Worm (Caenorhabditis elegans): Measurements from ENCODE around the gene F26H11.4.

Gene F26H11.4

DNA sequence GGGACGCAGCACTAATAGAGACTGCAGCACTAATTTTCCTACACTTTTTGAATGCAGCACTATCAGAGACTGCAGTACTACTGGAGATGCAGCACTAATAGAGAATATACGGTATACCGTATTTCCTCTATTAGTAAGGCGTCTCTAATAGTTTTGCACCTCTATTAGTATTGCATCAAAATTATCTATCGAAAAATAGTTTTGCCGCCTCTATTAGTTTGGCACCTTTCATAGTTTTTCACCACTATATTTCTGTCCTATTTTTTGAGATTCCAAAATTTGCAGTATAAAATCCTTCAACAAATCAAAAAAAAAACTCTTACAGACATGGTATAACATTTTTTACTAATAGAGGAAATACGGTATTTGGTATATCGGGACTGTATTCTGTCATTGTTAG is 14.6 kb upstream of the F26H11.4 start:
- TF ChIP-seq nhr-42 (GFP tag; IDR thresholded peaks at IDR 0.05) (no peak), aha-1 (tag) (peak; percentile 94), Y105C5A.15 (GFP tag; IDR thresholded peaks at IDR 0.05) (no peak), jun-1 (tag; optimal IDR thresholded peaks at IDR 0.05) (no peak)

DNA sequence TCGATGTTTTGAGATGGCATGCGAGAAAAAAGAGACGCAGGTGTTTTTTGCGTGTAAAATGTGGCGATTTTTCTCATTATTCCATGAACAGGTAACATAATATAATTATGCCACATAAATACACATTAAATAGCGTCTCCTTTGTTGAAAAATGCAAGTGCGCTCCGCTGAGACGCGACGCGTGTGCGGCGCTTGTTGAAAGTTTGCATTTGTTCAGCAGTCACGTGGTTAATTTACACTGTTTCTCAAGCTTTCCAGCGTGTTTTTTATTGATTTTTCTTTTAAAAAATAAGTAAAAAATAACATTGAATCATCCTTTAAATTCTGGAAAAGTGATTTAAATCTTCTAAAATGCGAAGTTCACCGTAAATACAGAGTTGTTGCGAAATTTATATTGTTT is 8.8 kb upstream of the F26H11.4 start:
- no peak for TF ChIP-seq zip-11 (GFP tag; IDR thresholded peaks at IDR 0.05)
- no peak for TF ChIP-seq lin-1 (GFP tag; IDR thresholded peaks at IDR 0.05)
- peak; percentile 55 for TF ChIP-seq ces-1 (GFP tag; optimal IDR thresholded peaks at IDR 0.05)
- peak; percentile 47 to 94 for TF ChIP-seq lsy-2 (tag; optimal IDR thresholded peaks at IDR 0.05)
- peak; percentile 8 for TF ChIP-seq R02D3.7 (tag; optimal IDR thresholded peaks at IDR 0.05)
- TF ChIP-seq saeg-2 (GFP tag; IDR thresholded peaks at IDR 0.05): no peak
- TF ChIP-seq dmd-6 (GFP tag; IDR thresholded peaks at IDR 0.05): peak; percentile 63
- TF ChIP-seq dpl-1 (GFP tag; optimal IDR thresholded peaks at IDR 0.05): peak; percentile 83
- TF ChIP-seq mxl-2 (GFP tag; conservative IDR thresholded peaks at IDR 0.05): no peak
- TF ChIP-seq pqm-1 (tag; optimal IDR thresholded peaks at IDR 0.05): no peak
- no peak for TF ChIP-seq aly-2 (tag; optimal IDR thresholded peaks at IDR 0.05)
- TF ChIP-seq ztf-7 (tag; optimal IDR thresholded peaks at IDR 0.05): no peak
- TF ChIP-seq pha-4 (GFP tag; IDR thresholded peaks at IDR 0.05): peak; percentile 47; the same call in 1 of the 2 replicates
- TF ChIP-seq pha-4 (tag; optimal IDR thresholded peaks at IDR 0.05): no peak
- no peak for TF ChIP-seq daf-19 (GFP tag; conservative IDR thresholded peaks at IDR 0.05)
- peak; percentile 91 for TF ChIP-seq mep-1 (tag; optimal IDR thresholded peaks at IDR 0.05)
- no peak for TF ChIP-seq Y75B8A.6 (GFP tag; IDR thresholded peaks at IDR 0.05)
- no peak for TF ChIP-seq gei-8 (GFP tag; optimal IDR thresholded peaks at IDR 0.05)
- TF ChIP-seq rbr-2 (tag; optimal IDR thresholded peaks at IDR 0.05): peak; percentile 77
- peak; percentile 86 for TF ChIP-seq nhr-28 (tag; optimal IDR thresholded peaks at IDR 0.05)
- TF ChIP-seq aha-1 (tag): peak; percentile 97
- TF ChIP-seq Y5F2A.4 (GFP tag; optimal IDR thresholded peaks at IDR 0.05): no peak
- no peak for TF ChIP-seq dmd-9 (GFP tag; IDR thresholded peaks at IDR 0.05)
- peak; percentile 76 for TF ChIP-seq nhr-11 (tag; optimal IDR thresholded peaks at IDR 0.05)
- TF ChIP-seq egl-27 (tag; optimal IDR thresholded peaks at IDR 0.05): no peak
- TF ChIP-seq skn-1 (tag; optimal IDR thresholded peaks at IDR 0.05): no peak
- no peak for TF ChIP-seq egl-43 (GFP tag; IDR thresholded peaks at IDR 0.05)
- TF ChIP-seq nhr-6 (tag; optimal IDR thresholded peaks at IDR 0.05): peak; percentile 85
- peak; percentile 48 for TF ChIP-seq fkh-10 (GFP tag; optimal IDR thresholded peaks at IDR 0.05)
- TF ChIP-seq F10B5.3 (tag; optimal IDR thresholded peaks at IDR 0.05): no peak
- peak; percentile 19 for TF ChIP-seq ceh-28 (tag; optimal IDR thresholded peaks at IDR 0.05)
- TF ChIP-seq nhr-76 (tag; optimal IDR thresholded peaks at IDR 0.05): no peak
- no peak for TF ChIP-seq ZK546.5 (tag; optimal IDR thresholded peaks at IDR 0.05)
- no peak for TF ChIP-seq php-3 (GFP tag; IDR thresholded peaks at IDR 0.05)
- no peak for TF ChIP-seq duxl-1 (tag; optimal IDR thresholded peaks at IDR 0.05; ENCODE audit: poor library complexity)
- peak; percentile 52 for TF ChIP-seq jun-1 (tag; optimal IDR thresholded peaks at IDR 0.05)
- TF ChIP-seq ztf-11 (tag; optimal IDR thresholded peaks at IDR 0.05): no peak
- no peak for TF ChIP-seq ceh-82 (tag; optimal IDR thresholded peaks at IDR 0.05)
- 0 out of 2 replicates have a peak, but pooled peaks have one; percentile 40 for TF ChIP-seq madf-9 (GFP tag; conservative IDR thresholded peaks at IDR 0.05)
- TF ChIP-seq dve-1 (tag; optimal IDR thresholded peaks at IDR 0.05; ENCODE audit: insufficient read depth): peak; percentile 93
- TF ChIP-seq daf-8 (GFP tag; IDR thresholded peaks at IDR 0.05): no peak
- no peak for TF ChIP-seq daf-12 (tag; optimal IDR thresholded peaks at IDR 0.05)
- TF ChIP-seq lim-7 (GFP tag; IDR thresholded peaks at IDR 0.05): no peak
- peak; percentile 82 for TF ChIP-seq hlh-11 (tag; optimal IDR thresholded peaks at IDR 0.05)
- TF ChIP-seq spr-1 (tag; optimal IDR thresholded peaks at IDR 0.05): no peak
- TF ChIP-seq nhr-25 (tag; optimal IDR thresholded peaks at IDR 0.05; ENCODE audit: borderline replicate concordance, insufficient read depth): peak; percentile 3
- TF ChIP-seq mdl-1 (tag; optimal IDR thresholded peaks at IDR 0.05): peak; percentile 79 to 96
- no peak for TF ChIP-seq set-16 (GFP tag; IDR thresholded peaks at IDR 0.05)
- TF ChIP-seq madf-5 (GFP tag; IDR thresholded peaks at IDR 0.05): no peak
